Worm (Caenorhabditis elegans): ENCODE results near the gene K08D10.14.
"Not testable (repeated sequence)": the region's sequence is repeated elsewhere in the genome, so short reads cannot be mapped to it uniquely, and the experiment has no call there.

ce11 chrIV:4125657-4126056 lies 29.1 kb upstream of the K08D10.14 start, which contains the start of gene F49F1.7:
- TF ChIP-seq ztf-11 (tag; optimal IDR thresholded peaks at IDR 0.05); sem-2 (GFP tag; optimal IDR thresholded peaks at IDR 0.05); unc-39 (tag; optimal IDR thresholded peaks at IDR 0.05); nhr-76 (tag; optimal IDR thresholded peaks at IDR 0.05); ces-1 (GFP tag; optimal IDR thresholded peaks at IDR 0.05): not testable (repeated sequence)
